Worm (Caenorhabditis elegans): ENCODE measurements around the gene cpna-1.

Gene cpna-1

DNA sequence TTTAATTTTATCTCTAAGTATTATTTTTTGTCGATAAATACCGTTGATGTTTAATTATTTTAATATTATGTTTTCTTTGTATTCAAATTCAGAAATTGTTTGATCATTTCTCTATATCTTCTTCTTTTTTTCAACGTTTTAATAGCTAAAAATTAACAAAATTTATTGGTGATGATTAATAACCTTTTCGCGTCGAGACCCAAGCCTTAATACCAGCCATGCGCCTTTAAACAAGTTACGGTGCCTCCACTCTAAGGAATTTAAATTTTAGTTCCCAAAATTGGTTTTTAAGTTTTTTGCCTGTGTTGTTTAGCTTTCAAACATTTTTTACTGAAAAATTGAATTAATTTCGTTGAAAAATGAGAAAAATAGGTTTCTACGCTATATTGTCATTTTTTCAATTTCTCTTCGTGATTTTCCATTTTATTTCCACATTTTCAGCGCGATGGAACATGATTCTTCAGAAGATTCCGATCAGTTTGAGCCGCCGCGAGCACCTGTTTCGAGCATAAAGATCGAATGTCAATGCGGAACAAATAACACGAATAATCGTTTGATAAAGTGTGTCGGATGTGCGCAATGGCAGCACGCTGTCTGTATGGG, 42.7 kb downstream of the cpna-1 start, which contains the start of gene C16A11.3 (continued):
- no peak for TF ChIP-seq B0035.1 (tag; optimal IDR thresholded peaks at IDR 0.05)
- TF ChIP-seq let-607 (tag; optimal IDR thresholded peaks at IDR 0.05): no peak
- peak; percentile 74 for TF ChIP-seq F33H1.4 (GFP tag; IDR thresholded peaks at IDR 0.05)
- TF ChIP-seq snpc-1.3 (tag; optimal IDR thresholded peaks at IDR 0.05; ENCODE audit: insufficient read depth): peak; percentile 64
- no peak for TF ChIP-seq C06A6.2 (GFP tag; conservative IDR thresholded peaks at IDR 0.05)
- peak; percentile 0 for TF ChIP-seq tbp1 (GFP tag; optimal IDR thresholded peaks at IDR 0.05)
- TF ChIP-seq lin-35 (GFP tag; optimal IDR thresholded peaks at IDR 0.05): peak in 1 of 3 experiments; percentile 32
- peak; percentile 12 for TF ChIP-seq lin-54 (GFP tag; optimal IDR thresholded peaks at IDR 0.05)
- TF ChIP-seq rcor-1 (GFP tag; IDR thresholded peaks at IDR 0.05): no peak
- peak; percentile 58 for TF ChIP-seq tlf-1 (GFP tag; optimal IDR thresholded peaks at IDR 0.05)
- peak; percentile 70; the same call in 1 of the 2 replicates for TF ChIP-seq attf-6 (GFP tag; IDR thresholded peaks at IDR 0.05)
- TF ChIP-seq cebp-2 (GFP tag; IDR thresholded peaks at IDR 0.05): no peak
- peak; percentile 70 for TF ChIP-seq unc-130 (GFP tag; optimal IDR thresholded peaks at IDR 0.05)
- TF ChIP-seq hmg-1.2 (GFP tag; IDR thresholded peaks at IDR 0.05): peak; percentile 32; the same call in 1 of the 2 replicates
- no peak for TF ChIP-seq Y79H2A.3 (GFP tag; conservative IDR thresholded peaks at IDR 0.05)
- TF ChIP-seq T07F8.4 (tag; optimal IDR thresholded peaks at IDR 0.05): no peak
- no peak for TF ChIP-seq lin-26 (GFP tag; IDR thresholded peaks at IDR 0.05)
- TF ChIP-seq xnd-1 (tag; optimal IDR thresholded peaks at IDR 0.05): peak; percentile 81
- TF ChIP-seq madf-3 (GFP tag; IDR thresholded peaks at IDR 0.05): 0 out of 2 replicates have a peak, but pooled peaks have one; percentile 54

DNA sequence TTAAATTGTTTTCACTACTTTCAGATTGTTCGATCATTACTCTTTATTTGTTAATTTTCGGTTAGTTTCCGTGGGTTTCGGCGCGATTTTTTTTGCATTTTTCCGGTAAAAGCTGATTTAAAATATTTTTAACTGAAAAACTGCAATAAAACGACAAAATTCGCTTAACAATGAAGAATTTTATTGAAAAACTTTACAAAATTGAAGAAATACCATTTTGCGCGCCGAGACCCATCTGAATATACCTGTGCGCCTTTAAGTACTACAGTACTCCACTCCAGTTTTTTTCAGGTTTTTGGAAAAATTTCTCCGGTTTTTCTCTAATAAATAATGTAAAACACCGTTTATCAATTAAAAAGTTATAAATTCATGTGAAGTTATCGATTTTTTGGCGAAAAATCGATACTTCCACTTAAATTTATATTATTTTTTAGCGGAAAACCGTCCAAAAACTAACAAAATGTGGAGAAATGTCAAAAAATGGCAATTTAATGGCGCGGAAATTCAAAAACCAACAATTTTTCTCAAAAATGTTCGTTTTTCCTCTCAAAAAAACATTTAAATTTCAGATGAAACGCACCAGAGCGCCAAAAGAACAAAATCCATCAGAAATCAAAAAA, 44.5 kb downstream of the cpna-1 start, which contains the start of gene C16A11.10:
C16A11.10 (plus strand) TSS at position 570 of the 620 bp plus-strand sequence.
- TF ChIP-seq madf-8 (GFP tag; conservative IDR thresholded peaks at IDR 0.05) (peak; percentile 22; the same call in 1 of the 2 replicates), F33H1.4 (GFP tag; IDR thresholded peaks at IDR 0.05) (peak; percentile 75), ama-1 (optimal IDR thresholded peaks at IDR 0.05) (no peak), ama-1 (GFP tag; optimal IDR thresholded peaks at IDR 0.05) (no peak), madf-6 (GFP tag; IDR thresholded peaks at IDR 0.05) (peak; percentile 78), xnd-1 (tag; optimal IDR thresholded peaks at IDR 0.05) (peak; percentile 52), lsl-1 (GFP tag; optimal IDR thresholded peaks at IDR 0.05) (peak; percentile 77), lin-54 (GFP tag; optimal IDR thresholded peaks at IDR 0.05) (peak; percentile 8), tlf-1 (GFP tag; optimal IDR thresholded peaks at IDR 0.05) (no peak)

DNA sequence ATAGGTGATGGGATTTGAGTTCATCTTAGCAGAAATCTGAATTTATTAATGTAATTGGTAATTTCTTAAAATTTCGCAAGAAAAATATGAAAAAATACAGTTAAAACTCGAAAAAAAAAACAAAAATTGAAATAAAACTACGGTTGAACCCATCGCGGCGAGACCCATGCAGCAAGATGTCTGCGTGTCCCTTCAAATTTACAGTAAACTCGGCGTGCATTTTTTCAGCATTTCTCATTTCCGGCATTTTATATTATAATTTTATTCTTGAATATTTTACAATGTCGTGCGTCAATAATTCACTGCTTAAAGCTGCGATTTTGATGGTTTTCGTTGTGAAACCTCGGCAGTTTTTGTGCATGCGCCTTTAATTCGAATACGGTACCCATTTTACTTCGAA, 49.5 kb downstream of the cpna-1 start, which contains the start of gene fbxc-43:
fbxc-43 (minus strand) TSS at position 38 of the 400 bp plus-strand sequence.
- TF ChIP-seq xnd-1 (tag; optimal IDR thresholded peaks at IDR 0.05): peak; percentile 63
- no peak for TF ChIP-seq ztf-22 (GFP tag; optimal IDR thresholded peaks at IDR 0.05)
- TF ChIP-seq ceh-79 (tag; optimal IDR thresholded peaks at IDR 0.05): no peak
- TF ChIP-seq nhr-120 (GFP tag; IDR thresholded peaks at IDR 0.05): no peak
- TF ChIP-seq lin-26 (GFP tag; IDR thresholded peaks at IDR 0.05): no peak
- no peak for TF ChIP-seq atf-7 (tag; optimal IDR thresholded peaks at IDR 0.05)
- no peak for TF ChIP-seq akir-1 (GFP tag; optimal IDR thresholded peaks at IDR 0.05)
- no peak for TF ChIP-seq mcd-1 (GFP tag; IDR thresholded peaks at IDR 0.05)
- no peak for TF ChIP-seq K11D2.4 (GFP tag; IDR thresholded peaks at IDR 0.05)
- TF ChIP-seq dpff-1 (tag; optimal IDR thresholded peaks at IDR 0.05): no peak
- no peak for TF ChIP-seq mel-28 (tag; optimal IDR thresholded peaks at IDR 0.05; ENCODE audit: borderline replicate concordance)
- TF ChIP-seq lsl-1 (GFP tag; optimal IDR thresholded peaks at IDR 0.05): peak; percentile 72
- TF ChIP-seq nhr-90 (tag; optimal IDR thresholded peaks at IDR 0.05): no peak
- no peak for TF ChIP-seq sdz-38 (tag; optimal IDR thresholded peaks at IDR 0.05)
- TF ChIP-seq him-1 (tag; optimal IDR thresholded peaks at IDR 0.05): peak; percentile 24
- no peak for TF ChIP-seq B0261.1 (tag; optimal IDR thresholded peaks at IDR 0.05)
- TF ChIP-seq hsf-1 (GFP tag; IDR thresholded peaks at IDR 0.05): no peak
- no peak for TF ChIP-seq sea-2 (GFP tag; IDR thresholded peaks at IDR 0.05)
- TF ChIP-seq repo-1 (tag; optimal IDR thresholded peaks at IDR 0.05): no peak
- no peak for TF ChIP-seq mxl-1 (tag; optimal IDR thresholded peaks at IDR 0.05)
- peak; percentile 75 for TF ChIP-seq F33H1.4 (GFP tag; IDR thresholded peaks at IDR 0.05)

Data from whole organism, young adult.